Fruit fly (Drosophila melanogaster) whole organism, embryonic: ENCODE data around the gene glob3.
A peak's percentile ranks its signal among the peaks of the same experiment; 100 is the strongest.

Experiments
- Aef1 ChIP-seq: fragments of 200-800 bp; sonication (Bioruptor generic); IDR thresholded peaks from 3 replicates; pipeline ENCODE4 v1.3.6; 2022; ENCODE audit warnings: missing biosample characterization, missing genetic modification characterization
- B-H1 ChIP-seq: fragments of 200-800 bp; sonication (Bioruptor generic); IDR thresholded peaks from 3 replicates; pipeline ENCODE4 v1.3.6; 2022; ENCODE audit warnings: missing biosample characterization, missing genetic modification characterization
- BEAF-32 ChIP-seq: fragments of 200-800 bp; sonication (Bioruptor generic); optimal IDR thresholded peaks from 3 replicates; lab custom pipeline; 2017; ENCODE audit warnings: missing biosample characterization, missing genetic modification characterization, mild to moderate bottlenecking, moderate library complexity, missing genetic modification reagents
- Bgb ChIP-seq: fragments of 200-800 bp; sonication (Bioruptor generic); IDR thresholded peaks from 2 replicates; pipeline ENCODE4 v1.3.6; 2022; ENCODE audit warnings: missing biosample characterization, missing genetic modification characterization; ENCODE audit not compliant: partially characterized antibody
- C15 ChIP-seq: fragments of 200-800 bp; sonication (Bioruptor generic); IDR thresholded peaks from 3 replicates; pipeline ENCODE4 v1.3.6; 2022; ENCODE audit warnings: missing biosample characterization, missing genetic modification characterization
- CG10209 ChIP-seq: fragments of 200-800 bp; sonication (Bioruptor generic); optimal IDR thresholded peaks from 3 replicates; lab custom pipeline; 2017; ENCODE audit warnings: missing biosample characterization, mild to moderate bottlenecking, missing genetic modification characterization, missing genetic modification reagents
- CG12155 ChIP-seq: fragments of 200-800 bp; sonication (Bioruptor generic); optimal IDR thresholded peaks from 3 replicates; lab custom pipeline; 2016; ENCODE audit warnings: missing biosample characterization, missing genetic modification characterization
- CG13894 ChIP-seq: fragments of 200-800 bp; sonication (Bioruptor generic); optimal IDR thresholded peaks from 3 replicates; lab custom pipeline; 2018; ENCODE audit warnings: missing biosample characterization, mild to moderate bottlenecking, missing genetic modification characterization, moderate library complexity
- CG14710 ChIP-seq: fragments of 200-800 bp; sonication (Bioruptor generic); optimal IDR thresholded peaks from 3 replicates; lab custom pipeline; 2019; ENCODE audit warnings: missing biosample characterization, mild to moderate bottlenecking, missing genetic modification characterization, moderate library complexity
- CG16863 ChIP-seq: fragments of 200-800 bp; sonication (Bioruptor generic); optimal IDR thresholded peaks from 3 replicates; lab custom pipeline; 2016; ENCODE audit warnings: missing biosample characterization, missing genetic modification characterization
- CG3995 ChIP-seq: fragments of 200-800 bp; sonication (Bioruptor generic); optimal IDR thresholded peaks from 3 replicates; lab custom pipeline; 2016; ENCODE audit warnings: missing biosample characterization, missing genetic modification characterization
- CG4282 ChIP-seq: fragments of 200-800 bp; sonication (Bioruptor generic); optimal IDR thresholded peaks from 2 replicates; lab custom pipeline; 2016; ENCODE audit warnings: missing biosample characterization, missing genetic modification characterization
- CG5180 ChIP-seq: fragments of 200-800 bp; sonication (Bioruptor generic); optimal IDR thresholded peaks from 3 replicates; lab custom pipeline; 2017; ENCODE audit warnings: missing biosample characterization, missing genetic modification characterization, mild to moderate bottlenecking, moderate library complexity, missing genetic modification reagents
- CG6654 ChIP-seq: fragments of 200-800 bp; sonication (Bioruptor generic); optimal IDR thresholded peaks from 2 replicates; lab custom pipeline; 2017; ENCODE audit warnings: missing biosample characterization, mild to moderate bottlenecking, missing genetic modification characterization
- CG7928 ChIP-seq: fragments of 200-800 bp; sonication (Bioruptor generic); optimal IDR thresholded peaks from 2 replicates; lab custom pipeline; 2017; ENCODE audit warnings: missing biosample characterization, mild to moderate bottlenecking, missing genetic modification characterization
- CG9437 ChIP-seq: fragments of 200-800 bp; sonication (Bioruptor generic); optimal IDR thresholded peaks from 2 replicates; lab custom pipeline; 2018; ENCODE audit warnings: missing biosample characterization, mild to moderate bottlenecking, missing genetic modification characterization
- CG9876 ChIP-seq: fragments of 200-800 bp; sonication (Bioruptor generic); optimal IDR thresholded peaks from 2 replicates; lab custom pipeline; 2016; ENCODE audit warnings: missing biosample characterization, missing genetic modification characterization
- D19A ChIP-seq: fragments of 200-800 bp; optimal IDR thresholded peaks from 3 replicates; lab custom pipeline; 2019; ENCODE audit warnings: missing biosample characterization, mild to moderate bottlenecking, missing genetic modification characterization, moderate library complexity
- Dll ChIP-seq: fragments of 200-800 bp; sonication (Bioruptor generic); IDR thresholded peaks from 4 replicates; pipeline ENCODE4 v1.3.6; 2022; ENCODE audit warnings: missing biosample characterization, missing genetic modification characterization; ENCODE audit not compliant: partially characterized antibody
- Dref ChIP-seq: fragments of 200-800 bp; sonication (Bioruptor generic); IDR thresholded peaks from 2 replicates; pipeline ENCODE4 v1.3.6; 2022; ENCODE audit warnings: missing biosample characterization, missing genetic modification characterization
- ERR ChIP-seq: fragments of 200-800 bp; sonication (Bioruptor generic); optimal IDR thresholded peaks from 2 replicates; lab custom pipeline; 2016; ENCODE audit warnings: missing biosample characterization, missing genetic modification characterization
- Eip74EF ChIP-seq, 2 experiments: fragments of 200-800 bp in 1 of 2; fragments of >200 bp in 1 of 2; sonication (Bioruptor generic) in 1 of 2; optimal IDR thresholded peaks; 2 replicates each; lab custom pipeline; 2017 to 2019; ENCODE audit warnings: missing biosample characterization in 2 of 2, missing genetic modification characterization in 2 of 2, mild to moderate bottlenecking in 1 of 2, moderate library complexity in 1 of 2
- Ets65A ChIP-seq: fragments of 200-800 bp; sonication (Bioruptor generic); peaks from one replicate; lab custom pipeline; 2016; ENCODE audit warnings: missing biosample characterization, missing genetic modification characterization
- Fer1 ChIP-seq: fragments of 200-800 bp; sonication (Bioruptor generic); optimal IDR thresholded peaks from 2 replicates; lab custom pipeline; 2017; ENCODE audit warnings: missing biosample characterization, mild to moderate bottlenecking, missing genetic modification characterization
- Fer3 ChIP-seq: fragments of 200-800 bp; sonication (Bioruptor generic); optimal IDR thresholded peaks from 2 replicates; lab custom pipeline; 2018; ENCODE audit warnings: missing biosample characterization, mild to moderate bottlenecking, missing genetic modification characterization, moderate library complexity
- Gsc ChIP-seq: fragments of 200-800 bp; sonication (Bioruptor generic); IDR thresholded peaks from 2 replicates; pipeline ENCODE4 v1.3.6; 2022; ENCODE audit warnings: missing biosample characterization, missing genetic modification characterization
- Hr3 ChIP-seq: fragments of 200-800 bp; sonication (Bioruptor generic); optimal IDR thresholded peaks from 3 replicates; lab custom pipeline; 2016; ENCODE audit warnings: missing biosample characterization, missing genetic modification characterization
- NC2α ChIP-seq: fragments of 200-800 bp; sonication (Bioruptor generic); optimal IDR thresholded peaks from 2 replicates; lab custom pipeline; 2016; ENCODE audit warnings: missing biosample characterization, missing genetic modification characterization
- Nf-YB ChIP-seq: fragments of 200-800 bp; sonication (Bioruptor generic); optimal IDR thresholded peaks from 3 replicates; lab custom pipeline; 2019; ENCODE audit warnings: missing biosample characterization, mild to moderate bottlenecking, missing genetic modification characterization, moderate library complexity
- Nf-YC ChIP-seq: fragments of 200-800 bp; optimal IDR thresholded peaks from 3 replicates; lab custom pipeline; 2019; ENCODE audit warnings: missing biosample characterization, mild to moderate bottlenecking, missing genetic modification characterization, moderate library complexity
- PHDP ChIP-seq: fragments of 200-800 bp; sonication (Bioruptor generic); optimal IDR thresholded peaks from 3 replicates; lab custom pipeline; 2018; ENCODE audit warnings: missing biosample characterization, mild to moderate bottlenecking, missing genetic modification characterization, moderate library complexity
- Rfx ChIP-seq: fragments of 200-800 bp; sonication (Bioruptor generic); IDR thresholded peaks from 2 replicates; pipeline ENCODE4 v1.3.6; 2022; ENCODE audit warnings: missing biosample characterization, missing genetic modification characterization
- Rx ChIP-seq: fragments of 200-800 bp; sonication (Bioruptor generic); IDR thresholded peaks from 2 replicates; pipeline ENCODE4 v1.3.6; 2022; ENCODE audit warnings: missing biosample characterization, missing genetic modification characterization
- br ChIP-seq: fragments of >200 bp; optimal IDR thresholded peaks from 2 replicates; lab custom pipeline; 2017
- cad ChIP-seq: fragments of >200 bp; optimal IDR thresholded peaks from 2 replicates; lab custom pipeline; 2017; ENCODE audit warnings: missing biosample characterization, missing genetic modification characterization
- caup ChIP-seq: fragments of 200-800 bp; sonication (Bioruptor generic); optimal IDR thresholded peaks from 3 replicates; lab custom pipeline; 2017; ENCODE audit warnings: missing biosample characterization, mild to moderate bottlenecking, missing genetic modification characterization, moderate library complexity; ENCODE audit not compliant: severe bottlenecking
- cg ChIP-seq: fragments of 200-800 bp; sonication (Bioruptor generic); optimal IDR thresholded peaks from 3 replicates; lab custom pipeline; 2019; ENCODE audit warnings: missing biosample characterization, mild to moderate bottlenecking, missing genetic modification characterization, moderate library complexity
- chif ChIP-seq, 2 experiments: fragments of 200-800 bp; sonication (Bioruptor generic); optimal IDR thresholded peaks; 3 replicates each; lab custom pipeline; 2016; ENCODE audit warnings: missing biosample characterization in 2 of 2, missing genetic modification characterization in 2 of 2
- chinmo ChIP-seq: fragments of 200-800 bp; sonication (Bioruptor generic); IDR thresholded peaks from 4 replicates; pipeline ENCODE4 v1.3.6; 2022; ENCODE audit warnings: missing biosample characterization, missing genetic modification characterization; ENCODE audit not compliant: partially characterized antibody
- crc ChIP-seq: fragments of 200-800 bp; sonication (Bioruptor generic); optimal IDR thresholded peaks from 2 replicates; lab custom pipeline; 2016; ENCODE audit warnings: missing biosample characterization, missing genetic modification characterization
- eve ChIP-seq, 2 experiments: fragments of >200 bp; optimal IDR thresholded peaks; 2 replicates each; lab custom pipeline; 2017; ENCODE audit warnings: missing biosample characterization in 2 of 2, missing genetic modification characterization in 2 of 2
- fd64A ChIP-seq: fragments of 200-800 bp; sonication (Bioruptor generic); optimal IDR thresholded peaks from 3 replicates; lab custom pipeline; 2018; ENCODE audit warnings: missing biosample characterization, mild to moderate bottlenecking, missing genetic modification characterization
- lilli ChIP-seq: fragments of 200-800 bp; sonication (Bioruptor generic); optimal IDR thresholded peaks from 3 replicates; lab custom pipeline; 2016; ENCODE audit warnings: missing biosample characterization, missing genetic modification characterization
- maf-S ChIP-seq: fragments of 200-800 bp; sonication (Bioruptor generic); optimal IDR thresholded peaks from 2 replicates; lab custom pipeline; 2016; ENCODE audit warnings: missing biosample characterization, missing genetic modification characterization
- row ChIP-seq: fragments of 200-800 bp; sonication (Bioruptor generic); IDR thresholded peaks from 3 replicates; pipeline ENCODE4 v1.3.6; 2022; ENCODE audit warnings: missing biosample characterization, missing genetic modification characterization
- sc ChIP-seq, 3 experiments: fragments of >200 bp in 2 of 3; fragments of 200-800 bp in 1 of 3; sonication (Bioruptor generic) in 1 of 3; optimal IDR thresholded peaks; 2 replicates in 2 of 3; 3 replicates in 1 of 3; lab custom pipeline; 2017; ENCODE audit warnings: mild to moderate bottlenecking in 1 of 3, missing biosample characterization in 1 of 3, missing genetic modification characterization in 1 of 3, missing genetic modification reagents in 1 of 3
- tgo ChIP-seq: fragments of 200-800 bp; sonication (Bioruptor generic); IDR thresholded peaks from 3 replicates; pipeline ENCODE4 v1.3.6; 2022; ENCODE audit warnings: missing biosample characterization, missing genetic modification characterization
- zen2 ChIP-seq: fragments of 200-800 bp; sonication (Bioruptor generic); IDR thresholded peaks from 3 replicates; pipeline ENCODE4 v1.3.6; 2022; ENCODE audit warnings: missing biosample characterization, missing genetic modification characterization; ENCODE audit not compliant: partially characterized antibody

Gene glob3

DNA sequence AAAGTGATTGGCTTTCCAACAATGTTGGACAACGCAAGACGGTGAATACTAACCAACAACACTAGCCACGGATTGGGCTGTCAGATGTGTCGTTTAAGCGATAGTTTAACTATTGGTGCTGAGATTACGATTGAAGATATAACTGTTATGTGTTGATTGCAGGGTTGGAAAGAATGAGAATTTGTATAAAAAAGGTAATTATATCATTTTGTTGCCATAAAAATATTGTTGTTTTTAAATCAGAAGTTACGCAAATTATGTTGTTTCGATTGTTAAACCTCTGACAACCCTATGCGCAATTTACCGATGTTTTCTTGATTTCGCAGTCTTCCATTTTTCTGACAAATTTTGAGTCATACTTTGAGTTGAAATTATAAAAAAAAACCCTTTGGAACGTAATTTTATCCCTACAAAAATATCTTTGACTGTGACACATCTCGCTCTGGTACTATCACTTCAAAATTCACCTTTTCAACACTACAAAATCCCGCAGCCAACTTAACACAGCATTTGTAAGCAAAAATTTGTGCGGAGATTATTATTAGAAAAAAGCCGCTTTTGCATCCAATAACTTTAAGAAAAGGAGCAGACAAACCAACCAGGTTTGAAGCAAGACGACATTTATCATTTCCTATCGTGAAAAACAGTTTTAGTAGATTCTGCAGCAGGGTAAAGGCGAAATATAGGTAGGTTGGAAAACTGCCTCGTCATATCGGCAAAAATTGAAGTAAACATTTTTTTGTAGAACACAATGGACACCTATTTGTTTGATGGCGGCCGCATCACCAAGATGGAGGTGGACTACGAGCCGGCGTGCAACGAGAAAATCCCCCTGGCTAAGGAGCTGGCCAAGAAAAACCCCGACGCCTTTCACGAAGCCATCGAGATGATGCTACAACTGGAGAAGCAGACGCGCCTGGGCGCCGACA lies 40.6 kb upstream of the glob3 start, which contains the start of the genes Hat1 and Rpn5 (continued):
- TF ChIP-seq CG4282 (GFP tag; lab: Kevin White, UChicago) (peak; percentile 91), Fer1 (GFP tag; lab: Kevin White, UChicago) (peak; percentile 52), Fer3 (tag; lab: Kevin White, UChicago) (peak; percentile 56), Bgb (GFP tag; lab: Robert Waterston, UW) (peak; percentile 62), maf-S (GFP tag; lab: Kevin White, UChicago) (peak; percentile 88), lilli (peak; percentile 92), Aef1 (GFP tag; lab: Robert Waterston, UW) (peak; percentile 76), D19A (peak; percentile 46), chinmo (GFP tag; lab: Robert Waterston, UW) (no peak), br (no peak), Dll (GFP tag; lab: Robert Waterston, UW) (peak; percentile 87), Nf-YB (GFP tag; lab: Kevin White, UChicago) (peak; percentile 47), CG12155 (GFP tag; lab: Kevin White, UChicago) (peak; percentile 86), Ets65A (GFP tag; lab: Kevin White, UChicago) (peak; percentile 99), CG3995 (GFP tag; lab: Kevin White, UChicago) (peak; percentile 93), CG9876 (GFP tag; lab: Kevin White, UChicago) (peak; percentile 73), PHDP (peak; percentile 66), BEAF-32 (peak; percentile 90), C15 (GFP tag; lab: Robert Waterston, UW) (no peak), zen2 (GFP tag; lab: Robert Waterston, UW) (peak; percentile 66; the same call in 2 of the 3 replicates), eve (GFP tag; optimal IDR thresholded peaks at IDR 0.05; lab: Kevin White, UChicago) (no peak), Eip74EF (GFP tag; optimal IDR thresholded peaks at IDR 0.05; lab: Kevin White, UChicago) (peak in 1 of 2 experiments; percentile 4)

DNA sequence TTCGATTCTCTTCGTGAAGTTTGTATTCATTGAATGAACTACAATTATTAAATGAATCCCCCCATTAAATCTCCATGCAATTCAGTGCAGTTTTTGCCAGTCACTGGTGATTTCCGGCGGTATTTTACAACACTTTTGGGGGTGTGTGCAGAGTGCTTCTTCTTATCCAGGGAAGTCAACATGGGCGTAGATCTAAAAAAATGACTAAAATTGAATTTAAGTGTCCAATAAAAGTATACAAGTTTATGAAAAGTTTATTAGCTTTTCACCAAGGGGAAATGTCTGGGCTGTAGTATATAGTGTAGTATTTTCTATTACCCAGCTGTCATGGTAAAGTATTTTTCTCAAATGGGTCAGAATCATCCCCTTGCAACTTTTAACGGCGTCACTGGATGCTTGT lies 38.4 kb upstream of the glob3 start, which contains the start of gene Hpf1:
TSS of gene Hpf1 (plus strand) at position 383 of the 400 bp plus-strand sequence.
- peak; percentile 98 for TF ChIP-seq chif (GFP tag; optimal IDR thresholded peaks at IDR 0.05; lab: Kevin White, UChicago)
- TF ChIP-seq caup (GFP tag; lab: Kevin White, UChicago): peak; percentile 98
- peak; percentile 93 for TF ChIP-seq fd64A
- peak; percentile 88 for TF ChIP-seq CG5180
- TF ChIP-seq tgo (GFP tag; lab: Robert Waterston, UW): peak; percentile 98
- peak; percentile 98 for TF ChIP-seq CG10209 (GFP tag; lab: Kevin White, UChicago)
- peak; percentile 99 for TF ChIP-seq row (GFP tag; lab: Robert Waterston, UW)
- TF ChIP-seq NC2α (GFP tag; lab: Kevin White, UChicago): peak; percentile 96
- peak; percentile 97 for TF ChIP-seq ERR (GFP tag; lab: Kevin White, UChicago)
- TF ChIP-seq CG16863 (GFP tag; lab: Kevin White, UChicago): peak; percentile 98
- peak; percentile 98 for TF ChIP-seq CG13894 (tag; lab: Kevin White, UChicago)
- peak; percentile 80 for TF ChIP-seq CG7928 (GFP tag; lab: Kevin White, UChicago)
- peak; percentile 95 for TF ChIP-seq Rx
- peak; percentile 98 for TF ChIP-seq Hr3 (GFP tag; lab: Kevin White, UChicago)
- TF ChIP-seq Dref: peak; percentile 40; the same call in 1 of the 2 replicates
- peak; percentile 90 for TF ChIP-seq CG6654 (GFP tag; lab: Kevin White, UChicago)
- TF ChIP-seq sc (optimal IDR thresholded peaks at IDR 0.05; lab: Kevin White, UChicago): no peak
- peak; percentile 93 for TF ChIP-seq sc (GFP tag; optimal IDR thresholded peaks at IDR 0.05; lab: Kevin White, UChicago)
- peak; percentile 90 for TF ChIP-seq Nf-YC (tag; lab: Kevin White, UChicago)
- peak; percentile 96 for TF ChIP-seq CG14710
- no peak for TF ChIP-seq cg (GFP tag; lab: Kevin White, UChicago)
- TF ChIP-seq CG9437 (GFP tag; lab: Kevin White, UChicago): peak; percentile 92
- TF ChIP-seq cad (GFP tag; lab: Kevin White, UChicago): no peak
- peak; percentile 97 for TF ChIP-seq crc (GFP tag; lab: Kevin White, UChicago)
- TF ChIP-seq B-H1: peak; percentile 97
- TF ChIP-seq Gsc (GFP tag; lab: Robert Waterston, UW): peak; percentile 92
- peak; percentile 99 for TF ChIP-seq Rfx (GFP tag; lab: Robert Waterston, UW)
